Worm (Caenorhabditis elegans) whole organism, L4 larva: Measurements from ENCODE around the gene ins-3.

ENCODE experiments used
- Y5F2A.4 ChIP-seq: fragments of 200-800 bp; sonication (Bioruptor generic); optimal IDR thresholded peaks from 2 replicates; lab custom pipeline; 2018; ENCODE audit warnings: mild to moderate bottlenecking, missing genetic modification characterization, missing compliant biosample characterization
- Y75B8A.6 ChIP-seq: fragments of 200-800 bp; sonication (Bioruptor generic); IDR thresholded peaks from 2 replicates; pipeline ENCODE4 v1.3.6; 2022; ENCODE audit warnings: missing genetic modification reagents, missing genetic modification characterization, missing compliant biosample characterization
- ZK337.2 ChIP-seq: fragments of 200-800 bp; sonication (Bioruptor generic); IDR thresholded peaks from 2 replicates; pipeline ENCODE4 v1.3.6; 2022; ENCODE audit warnings: missing genetic modification reagents, missing genetic modification characterization, missing compliant biosample characterization
- ZK546.5 ChIP-seq, 2 experiments: sonication (generic microtip); optimal IDR thresholded peaks; 2 replicates each; lab custom pipeline; 2017; ENCODE audit warnings: missing biosample characterization in 2 of 2, missing genetic modification characterization in 2 of 2
- aha-1 ChIP-seq: fragments of 150-350 bp; peaks from one replicate; lab custom pipeline; 2014; ENCODE audit warnings: missing biosample characterization, missing genetic modification characterization
- attf-4 ChIP-seq: sonication (generic microtip); optimal IDR thresholded peaks from 3 replicates; lab custom pipeline; 2017; ENCODE audit warnings: missing biosample characterization, missing genetic modification characterization
- ceh-20 ChIP-seq: fragments of 200-800 bp; sonication (Bioruptor generic); IDR thresholded peaks from 2 replicates; pipeline ENCODE4 v1.3.6; 2022; ENCODE audit warnings: missing genetic modification reagents, missing genetic modification characterization, missing compliant biosample characterization
- ctbp-1 ChIP-seq: fragments of 200-800 bp; sonication (Bioruptor generic); IDR thresholded peaks from 2 replicates; pipeline ENCODE4 v1.3.6; 2022; ENCODE audit warnings: missing genetic modification reagents, missing genetic modification characterization, missing compliant biosample characterization
- daf-16 ChIP-seq, 3 experiments: sonication (generic microtip); optimal IDR thresholded peaks; 2 replicates each; lab custom pipeline; 2016 to 2017; ENCODE audit warnings: missing genetic modification characterization in 3 of 3, missing genetic modification reagents in 3 of 3, mild to moderate bottlenecking in 2 of 3, missing compliant biosample characterization in 2 of 3, missing biosample characterization in 1 of 3, moderate library complexity in 1 of 3
- daf-19 ChIP-seq: fragments of 200-800 bp; sonication (Bioruptor generic); conservative IDR thresholded peaks from 2 replicates; pipeline ENCODE4 v1.3.6; 2022; ENCODE audit warnings: missing genetic modification characterization, missing compliant biosample characterization
- daf-8 ChIP-seq: fragments of 200-800 bp; sonication (Bioruptor generic); IDR thresholded peaks from 2 replicates; pipeline ENCODE4 v1.3.6; 2022; ENCODE audit warnings: missing genetic modification characterization, missing compliant biosample characterization
- dmd-6 ChIP-seq: fragments of 200-800 bp; sonication (Bioruptor generic); IDR thresholded peaks from 2 replicates; pipeline ENCODE4 v1.3.6; 2022; ENCODE audit warnings: missing genetic modification reagents, missing genetic modification characterization, missing compliant biosample characterization
- duxl-1 ChIP-seq: sonication (generic microtip); optimal IDR thresholded peaks from 2 replicates; lab custom pipeline; 2016; ENCODE audit warnings: mild to moderate bottlenecking, missing genetic modification characterization, moderate library complexity, missing compliant biosample characterization; ENCODE audit not compliant: poor library complexity
- fkh-10 ChIP-seq: fragments of 150-350 bp; optimal IDR thresholded peaks from 2 replicates; lab custom pipeline; 2014; ENCODE audit warnings: missing biosample characterization, missing genetic modification reagents, missing genetic modification characterization
- hlh-11 ChIP-seq: fragments of 200-800 bp; sonication (Bioruptor generic); optimal IDR thresholded peaks from 2 replicates; lab custom pipeline; 2018; ENCODE audit warnings: mild to moderate bottlenecking, missing genetic modification characterization, missing compliant biosample characterization
- hlh-30 ChIP-seq: sonication (generic microtip); optimal IDR thresholded peaks from 2 replicates; lab custom pipeline; 2017; ENCODE audit warnings: antibody characterized with exemption, mild to moderate bottlenecking, missing genetic modification characterization, missing compliant biosample characterization; ENCODE audit not compliant: insufficient read depth
- jun-1 ChIP-seq: fragments of 150-350 bp; optimal IDR thresholded peaks from 2 replicates; lab custom pipeline; 2014; ENCODE audit warnings: missing biosample characterization, missing genetic modification reagents, missing genetic modification characterization
- lsy-2 ChIP-seq, 2 experiments: fragments of 150-350 bp in 1 of 2; sonication (generic microtip) in 1 of 2; optimal IDR thresholded peaks; 2 replicates each; lab custom pipeline; 2014 to 2017; ENCODE audit warnings: missing biosample characterization in 2 of 2, missing genetic modification characterization in 2 of 2
- madf-5 ChIP-seq, 2 experiments: fragments of 200-800 bp; sonication (Bioruptor generic); IDR thresholded peaks; 2 replicates each; pipeline ENCODE4 v1.3.6; 2022; ENCODE audit warnings: missing compliant biosample characterization in 2 of 2, missing genetic modification characterization in 2 of 2
- mxl-2 ChIP-seq: fragments of 200-800 bp; sonication (Bioruptor generic); conservative IDR thresholded peaks from 2 replicates; pipeline ENCODE4 v1.3.6; 2022; ENCODE audit warnings: missing genetic modification reagents, missing genetic modification characterization, missing compliant biosample characterization
- nhr-11 ChIP-seq: fragments of 150-350 bp; optimal IDR thresholded peaks from 2 replicates; lab custom pipeline; 2014; ENCODE audit warnings: missing biosample characterization, missing genetic modification characterization
- nhr-111 ChIP-seq: fragments of 200-800 bp; sonication (Bioruptor generic); optimal IDR thresholded peaks from 2 replicates; lab custom pipeline; 2018; ENCODE audit warnings: mild to moderate bottlenecking, missing genetic modification characterization, missing compliant biosample characterization
- rbr-2 ChIP-seq: sonication (generic microtip); optimal IDR thresholded peaks from 2 replicates; lab custom pipeline; 2016; ENCODE audit warnings: missing genotype, missing genetic modification characterization, missing compliant biosample characterization
- skn-1 ChIP-seq: fragments of 150-350 bp; optimal IDR thresholded peaks from 2 replicates; lab custom pipeline; 2014; ENCODE audit warnings: missing biosample characterization, missing genetic modification characterization
- snpc-4 ChIP-seq: fragments of 150-350 bp; optimal IDR thresholded peaks from 2 replicates; lab custom pipeline; 2014; ENCODE audit warnings: missing biosample characterization, missing genetic modification characterization
- tra-1 ChIP-seq: fragments of 200-800 bp; sonication (Bioruptor generic); IDR thresholded peaks from 2 replicates; pipeline ENCODE4 v1.3.6; 2022; ENCODE audit warnings: missing genetic modification reagents, missing genetic modification characterization, missing compliant biosample characterization
- unc-39 ChIP-seq: sonication (generic microtip); optimal IDR thresholded peaks from 2 replicates; lab custom pipeline; 2017; ENCODE audit warnings: missing biosample characterization, missing genetic modification characterization
- unc-62 ChIP-seq, 3 experiments: fragments of 150-350 bp in 1 of 3; sonication (generic microtip); optimal IDR thresholded peaks in 2 of 3; peaks in 1 of 3; 1 replicate in 1 of 3; 2 replicates in 2 of 3; lab custom pipeline; 2014 to 2017; ENCODE audit warnings: missing biosample characterization in 3 of 3, missing genetic modification characterization in 3 of 3, missing genetic modification reagents in 3 of 3, missing genotype in 1 of 3
- zfp-3 ChIP-seq: fragments of 200-800 bp; sonication (Bioruptor generic); conservative IDR thresholded peaks from 2 replicates; pipeline ENCODE4 v1.3.6; 2022; ENCODE audit warnings: missing genetic modification reagents, missing genetic modification characterization, missing compliant biosample characterization
- zip-2 ChIP-seq: fragments of 150-350 bp; optimal IDR thresholded peaks from 2 replicates; lab custom pipeline; 2014; ENCODE audit warnings: missing biosample characterization, missing genetic modification characterization
- ztf-7 ChIP-seq: fragments of 150-350 bp; optimal IDR thresholded peaks from 2 replicates; lab custom pipeline; 2014; ENCODE audit warnings: missing biosample characterization, missing genetic modification characterization

ins-3 gene

ce11 chrII:5964962-5965361 lies 25.6 kb downstream of the ins-3 start:
- no peak for TF ChIP-seq daf-19
- TF ChIP-seq aha-1, result peak; percentile 82

- TF ChIP-seq rbr-2 (tag; lab: Kevin White, UChicago) (peak; percentile 9), fkh-10 (GFP tag; lab: Kevin White, UChicago) (peak; percentile 9), dmd-6 (GFP tag; lab: Robert Waterston, UW) (no peak), unc-62 (GFP tag; optimal IDR thresholded peaks at IDR 0.05 in 1 of 2; lab: Kevin White, UChicago) (peak in 1 of 2 experiments; percentile 94), unc-62 (tag; optimal IDR thresholded peaks at IDR 0.05; lab: Kevin White, UChicago) (no peak), hlh-11 (peak; percentile 5), ZK337.2 (GFP tag; lab: Robert Waterston, UW) (no peak), hlh-30 (tag; lab: Kevin White, UChicago) (peak; percentile 33), lsy-2 (tag; optimal IDR thresholded peaks at IDR 0.05; lab: Kevin White, UChicago) (peak in 1 of 2 experiments; percentile 14)
These were observed 28.2 kb downstream of the ins-3 start for ce11 chrII:5962343-5962742.

ce11 chrII:5961317-5961716 lies 29.3 kb downstream of the ins-3 start, which contains the start of gene B0034.7:
B0034.7 (plus strand) TSS chrII:5961617.
- TF ChIP-seq jun-1 (tag; lab: Kevin White, UChicago) (no peak), attf-4 (tag; lab: Kevin White, UChicago) (no peak), daf-8 (GFP tag; lab: Robert Waterston, UW) (no peak), dmd-6 (GFP tag; lab: Robert Waterston, UW) (no peak), ceh-20 (GFP tag; lab: Robert Waterston, UW) (no peak), unc-39 (tag; lab: Kevin White, UChicago) (no peak), ZK546.5 (tag; optimal IDR thresholded peaks at IDR 0.05; lab: Kevin White, UChicago) (no peak), tra-1 (GFP tag; lab: Robert Waterston, UW) (no peak), zfp-3 (GFP tag; lab: Robert Waterston, UW) (no peak), skn-1 (no peak), zip-2 (tag; lab: Kevin White, UChicago) (no peak), madf-5 (GFP tag; IDR thresholded peaks at IDR 0.05; lab: Robert Waterston, UW) (no peak), daf-16 (GFP tag; optimal IDR thresholded peaks at IDR 0.05; lab: Kevin White, UChicago) (no peak), daf-16 (tag; optimal IDR thresholded peaks at IDR 0.05; lab: Kevin White, UChicago) (no peak), Y75B8A.6 (no peak), nhr-111 (GFP tag; lab: Kevin White, UChicago) (no peak), ztf-7 (tag; lab: Kevin White, UChicago) (no peak)
- TF ChIP-seq, all 104 proteins: peak for 0

- TF ChIP-seq Y5F2A.4 (GFP tag; lab: Kevin White, UChicago), result no peak
- no peak for TF ChIP-seq duxl-1 (tag; lab: Kevin White, UChicago)
- no peak for TF ChIP-seq hlh-30 (tag; lab: Kevin White, UChicago)
- peak; percentile 44 for TF ChIP-seq nhr-11 (tag; lab: Kevin White, UChicago)
These were observed 30.9 kb downstream of the ins-3 start for ce11 chrII:5959575-5960119.

ce11 chrII:5957803-5958367 lies 32.7 kb downstream of the ins-3 start:
- peak; percentile 17 for TF ChIP-seq nhr-11 (tag; lab: Kevin White, UChicago)
- TF ChIP-seq mxl-2 (GFP tag; lab: Robert Waterston, UW), result no peak
- TF ChIP-seq ctbp-1 (GFP tag; lab: Robert Waterston, UW), result peak; percentile 51; the same call in 1 of the 2 replicates
- TF ChIP-seq aha-1, result peak; percentile 89
- no peak for TF ChIP-seq snpc-4 (tag; lab: Kevin White, UChicago)
